Fruit fly (Drosophila melanogaster) whole organism: ENCODE data around the gene CG43732.

Experiments used
- CG8478 ChIP-seq: fragments of >200 bp; optimal IDR thresholded peaks from 2 replicates; lab custom pipeline; 2018; ENCODE audit warnings: inconsistent platforms
- Dll ChIP-seq: fragments of >200 bp; optimal IDR thresholded peaks from 2 replicates; lab custom pipeline; 2017
- EcR ChIP-seq, 2 experiments: fragments of >200 bp; optimal IDR thresholded peaks; 2 replicates each; lab custom pipeline; 2017; ENCODE audit warnings: missing biosample characterization in 2 of 2, missing genetic modification characterization in 2 of 2, missing genetic modification reagents in 2 of 2
- pan ChIP-seq: fragments of >200 bp; optimal IDR thresholded peaks from 2 replicates; lab custom pipeline; 2017
- psq ChIP-seq: fragments of >200 bp; optimal IDR thresholded peaks from 2 replicates; lab custom pipeline; 2017
- usp ChIP-seq: fragments of >200 bp; optimal IDR thresholded peaks from 2 replicates; lab custom pipeline; 2017; ENCODE audit warnings: missing biosample characterization, missing genetic modification characterization, mixed read lengths

CG43732 gene

dm6 chr3R:18949131-18949530 is 865 bp upstream of the CG43732 start:
- TF ChIP-seq usp (GFP tag; lab: Kevin White, UChicago) (no peak), Dll (lab: Kevin White, UChicago) (no peak), EcR (GFP tag; optimal IDR thresholded peaks at IDR 0.05; lab: Kevin White, UChicago) (no peak), psq (no peak), pan (lab: Kevin White, UChicago) (no peak), CG8478 (no peak)

dm6 chr3R:18964819-18965218 is 14.8 kb downstream of the CG43732 start:
- no peak for TF ChIP-seq Dll (lab: Kevin White, UChicago)
- TF ChIP-seq EcR (GFP tag; optimal IDR thresholded peaks at IDR 0.05; lab: Kevin White, UChicago), result no peak
- TF ChIP-seq pan (lab: Kevin White, UChicago), result no peak
- no peak for TF ChIP-seq psq
- no peak for TF ChIP-seq usp (GFP tag; lab: Kevin White, UChicago)
- TF ChIP-seq CG8478, result no peak

- TF ChIP-seq usp (GFP tag; lab: Kevin White, UChicago) (no peak), CG8478 (no peak), pan (lab: Kevin White, UChicago) (no peak), Dll (lab: Kevin White, UChicago) (no peak), psq (no peak)
These were observed 28.7 kb downstream of the CG43732 start, which contains the start of gene euc for dm6 chr3R:18978709-18979108. Gene euc (minus strand): TSS chr3R:18978809.

dm6 chr3R:18980863-18981536 is 31.0 kb downstream of the CG43732 start, which contains the start of the genes dnk and Smu1:
Gene dnk (plus strand): TSS chr3R:18980995.
Gene Smu1 (minus strand): TSS chr3R:18981324.
- no peak for TF ChIP-seq Dll (lab: Kevin White, UChicago)
- no peak for TF ChIP-seq CG8478
- no peak for TF ChIP-seq psq
- no peak for TF ChIP-seq pan (lab: Kevin White, UChicago)
- no peak for TF ChIP-seq usp (GFP tag; lab: Kevin White, UChicago)
- TF ChIP-seq EcR (GFP tag; optimal IDR thresholded peaks at IDR 0.05; lab: Kevin White, UChicago), result no peak

- TF ChIP-seq EcR (GFP tag; optimal IDR thresholded peaks at IDR 0.05; lab: Kevin White, UChicago), result no peak
- TF ChIP-seq psq, result no peak
- no peak for TF ChIP-seq CG8478
- TF ChIP-seq Dll (lab: Kevin White, UChicago), result no peak
- TF ChIP-seq pan (lab: Kevin White, UChicago), result no peak
- TF ChIP-seq usp (GFP tag; lab: Kevin White, UChicago), result no peak
These were observed 33.7 kb downstream of the CG43732 start, which contains the start of the genes snRNP-U1-C and gukh for dm6 chr3R:18983614-18984185. Gene snRNP-U1-C (minus strand): TSS chr3R:18983650. Gene gukh (plus strand): TSS chr3R:18984025.

- TF ChIP-seq psq (no peak), EcR (GFP tag; optimal IDR thresholded peaks at IDR 0.05; lab: Kevin White, UChicago) (no peak), pan (lab: Kevin White, UChicago) (peak; percentile 59), CG8478 (no peak)
These were observed 35.3 kb downstream of the CG43732 start for dm6 chr3R:18985114-18985785.

dm6 chr3R:18986089-18986887 is 36.3 kb downstream of the CG43732 start:
- no peak for TF ChIP-seq psq
- TF ChIP-seq pan (lab: Kevin White, UChicago), result no peak
- no peak for TF ChIP-seq Dll (lab: Kevin White, UChicago)
- TF ChIP-seq CG8478, result no peak
- no peak for TF ChIP-seq usp (GFP tag; lab: Kevin White, UChicago)
- TF ChIP-seq EcR (GFP tag; optimal IDR thresholded peaks at IDR 0.05; lab: Kevin White, UChicago), result no peak

dm6 chr3R:18987428-18988416 is 37.7 kb downstream of the CG43732 start:
- peak; percentile 40 for TF ChIP-seq Dll (lab: Kevin White, UChicago)
- no peak for TF ChIP-seq psq

dm6 chr3R:18988957-18989818 is 39.2 kb downstream of the CG43732 start:
- no peak for TF ChIP-seq pan (lab: Kevin White, UChicago)
- TF ChIP-seq psq, result no peak
- TF ChIP-seq usp (GFP tag; lab: Kevin White, UChicago), result no peak
- TF ChIP-seq Dll (lab: Kevin White, UChicago), result no peak
- no peak for TF ChIP-seq CG8478
- TF ChIP-seq EcR (GFP tag; optimal IDR thresholded peaks at IDR 0.05; lab: Kevin White, UChicago), result no peak

dm6 chr3R:18989819-18990137 is 39.8 kb downstream of the CG43732 start:
- TF ChIP-seq Dll (lab: Kevin White, UChicago) (no peak), psq (no peak)
